Fruit fly (Drosophila melanogaster): Measurements from ENCODE around the gene dnt.

dnt gene

DNA sequence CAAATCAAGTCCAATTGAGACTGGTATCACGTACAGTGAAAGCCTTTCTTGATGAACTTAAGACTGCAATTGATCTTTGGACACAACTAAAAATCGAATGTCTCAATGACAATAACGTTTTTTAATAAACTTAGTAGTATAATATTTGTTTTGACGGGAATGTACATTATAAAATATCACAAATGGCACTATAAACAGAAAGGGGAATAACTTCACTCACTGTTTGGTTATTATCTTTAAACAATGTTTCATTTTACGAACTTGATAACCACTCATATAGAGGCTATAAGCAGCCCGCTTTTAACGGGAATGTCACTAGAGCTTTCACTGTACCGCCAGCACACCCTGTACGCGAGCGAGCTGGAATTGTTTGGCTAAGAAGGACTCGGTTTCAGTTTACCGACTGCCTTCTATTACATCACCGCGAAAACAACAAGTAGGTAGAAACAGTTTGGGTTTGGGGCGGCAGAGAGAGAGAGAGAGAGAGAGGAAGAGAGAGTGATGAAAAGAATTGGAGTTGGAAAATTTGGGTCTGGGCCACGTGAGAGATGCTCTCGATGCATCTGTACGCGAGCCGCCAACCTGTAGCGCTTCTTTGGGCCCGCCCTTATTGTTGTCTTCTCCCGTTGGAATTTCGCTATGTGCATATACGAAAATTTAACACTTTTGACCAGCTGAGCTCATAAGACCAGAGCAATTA is 34.7 kb upstream of the dnt start (continued):
- peak; percentile 39 for TF ChIP-seq CG3281 (GFP tag; optimal IDR thresholded peaks at IDR 0.05)
- TF ChIP-seq Sin3A (optimal IDR thresholded peaks at IDR 0.05), result no peak
- TF ChIP-seq corto (GFP tag; optimal IDR thresholded peaks at IDR 0.05), result no peak
- TF ChIP-seq pnt (GFP tag; optimal IDR thresholded peaks at IDR 0.05), result no peak
- TF ChIP-seq phol (tag; optimal IDR thresholded peaks at IDR 0.05), result peak; percentile 29
- no peak for TF ChIP-seq CG32772 (GFP tag; IDR thresholded peaks at IDR 0.05)
- TF ChIP-seq HmgD (GFP tag; optimal IDR thresholded peaks at IDR 0.05), result no peak
- TF ChIP-seq kni (GFP tag; optimal IDR thresholded peaks at IDR 0.05), result no peak
- no peak for TF ChIP-seq wor (GFP tag; IDR thresholded peaks at IDR 0.05)
- TF ChIP-seq CG9817 (tag; optimal IDR thresholded peaks at IDR 0.05), result no peak
- TF ChIP-seq odd (GFP tag; optimal IDR thresholded peaks at IDR 0.05), result no peak
- no peak for TF ChIP-seq H15 (GFP tag; IDR thresholded peaks at IDR 0.05)
- TF ChIP-seq Awh (GFP tag; IDR thresholded peaks at IDR 0.05), result no peak
- TF ChIP-seq lmd (GFP tag; IDR thresholded peaks at IDR 0.05), result no peak; the same call in 1 of the 2 replicates
- TF ChIP-seq CG10209 (GFP tag; optimal IDR thresholded peaks at IDR 0.05), result no peak
- no peak for TF ChIP-seq luna (GFP tag; optimal IDR thresholded peaks at IDR 0.05)
- no peak for TF ChIP-seq Asciz (GFP tag; optimal IDR thresholded peaks at IDR 0.05)
- no peak for TF ChIP-seq gcm (GFP tag; optimal IDR thresholded peaks at IDR 0.05)
- peak; percentile 5 to 33 for TF ChIP-seq dpn (GFP tag; optimal IDR thresholded peaks at IDR 0.05)
- TF ChIP-seq Lpt (GFP tag; optimal IDR thresholded peaks at IDR 0.05), result no peak
- TF ChIP-seq sob (GFP tag; IDR thresholded peaks at IDR 0.05), result no peak
- no peak for TF ChIP-seq NFAT (GFP tag; IDR thresholded peaks at IDR 0.05)
- TF ChIP-seq cad (GFP tag; optimal IDR thresholded peaks at IDR 0.05), result no peak
- no peak for TF ChIP-seq jigr1 (GFP tag; IDR thresholded peaks at IDR 0.05)
- no peak for TF ChIP-seq Bdp1 (GFP tag; optimal IDR thresholded peaks at IDR 0.05)
- no peak for TF ChIP-seq CG13775 (GFP tag; optimal IDR thresholded peaks at IDR 0.05)
- TF ChIP-seq h (optimal IDR thresholded peaks at IDR 0.05), result no peak
- no peak for TF ChIP-seq CG30431 (GFP tag; optimal IDR thresholded peaks at IDR 0.05)
- TF ChIP-seq CG10366 (GFP tag; IDR thresholded peaks at IDR 0.05), result no peak
- no peak for TF ChIP-seq CG3995 (GFP tag; optimal IDR thresholded peaks at IDR 0.05)
- no peak for TF ChIP-seq ham (GFP tag; IDR thresholded peaks at IDR 0.05)
- no peak for TF ChIP-seq pzg (GFP tag; optimal IDR thresholded peaks at IDR 0.05)
- no peak for TF ChIP-seq Oaz (GFP tag; IDR thresholded peaks at IDR 0.05)
- TF ChIP-seq ash1 (GFP tag; optimal IDR thresholded peaks at IDR 0.05), result no peak
- TF ChIP-seq fu2 (GFP tag; optimal IDR thresholded peaks at IDR 0.05), result peak; percentile 16
- TF ChIP-seq Nf-YB (GFP tag; optimal IDR thresholded peaks at IDR 0.05), result no peak
- TF ChIP-seq CG30020 (tag; optimal IDR thresholded peaks at IDR 0.05), result no peak
- TF ChIP-seq bab2 (GFP tag; optimal IDR thresholded peaks at IDR 0.05), result no peak
- TF ChIP-seq CG13296 (GFP tag; optimal IDR thresholded peaks at IDR 0.05), result no peak
- TF ChIP-seq psq (GFP tag; optimal IDR thresholded peaks at IDR 0.05), result no peak
- peak; percentile 45 for TF ChIP-seq CG7839 (tag; optimal IDR thresholded peaks at IDR 0.05)
- no peak for TF ChIP-seq ERR (GFP tag; optimal IDR thresholded peaks at IDR 0.05)
- TF ChIP-seq pho (GFP tag; optimal IDR thresholded peaks at IDR 0.05), result peak; percentile 20
- TF ChIP-seq nau (GFP tag; optimal IDR thresholded peaks at IDR 0.05), result peak; percentile 13
- no peak for TF ChIP-seq trem (tag; optimal IDR thresholded peaks at IDR 0.05)
- TF ChIP-seq tap (tag; optimal IDR thresholded peaks at IDR 0.05), result peak; percentile 6
- TF ChIP-seq maf-S (GFP tag; optimal IDR thresholded peaks at IDR 0.05), result no peak
- TF ChIP-seq gem (tag; optimal IDR thresholded peaks at IDR 0.05), result peak; percentile 53
- TF ChIP-seq Oli (tag; optimal IDR thresholded peaks at IDR 0.05), result peak; percentile 32
- no peak for TF ChIP-seq CG18764 (GFP tag; optimal IDR thresholded peaks at IDR 0.05)
- TF ChIP-seq zen (tag; optimal IDR thresholded peaks at IDR 0.05), result no peak
- TF ChIP-seq CG9797 (GFP tag; optimal IDR thresholded peaks at IDR 0.05), result no peak

Measured in whole organism, embryonic.